Worm (Caenorhabditis elegans) whole organism, late embryonic: ENCODE results near the gene F11A5.15.

Source experiments
- K02D7.2 ChIP-seq: sonication (generic microtip); optimal IDR thresholded peaks from 2 replicates; lab custom pipeline; 2017; ENCODE audit warnings: mild to moderate bottlenecking, missing genetic modification characterization, missing compliant biosample characterization
- T23F11.4 ChIP-seq: fragments of 200-800 bp; sonication (Bioruptor generic); optimal IDR thresholded peaks from 2 replicates; lab custom pipeline; 2018; ENCODE audit warnings: mild to moderate bottlenecking, missing genetic modification characterization, missing compliant biosample characterization
- ama-1 ChIP-seq: fragments of 150-350 bp; optimal IDR thresholded peaks from 2 replicates; lab custom pipeline; 2014
- ceh-14 ChIP-seq: sonication (generic microtip); optimal IDR thresholded peaks from 2 replicates; lab custom pipeline; 2016; ENCODE audit warnings: missing genotype, missing genetic modification characterization, missing compliant biosample characterization
- ceh-18 ChIP-seq: sonication (generic microtip); optimal IDR thresholded peaks from 2 replicates; lab custom pipeline; 2016; ENCODE audit warnings: missing genetic modification characterization, missing compliant biosample characterization
- ceh-2 ChIP-seq: sonication (generic microtip); optimal IDR thresholded peaks from 2 replicates; lab custom pipeline; 2016; ENCODE audit warnings: missing genotype, missing genetic modification characterization, missing compliant biosample characterization
- ceh-22 ChIP-seq: sonication (generic microtip); optimal IDR thresholded peaks from 2 replicates; lab custom pipeline; 2017; ENCODE audit warnings: missing biosample characterization, missing genetic modification characterization
- ceh-24 ChIP-seq: sonication (generic microtip); optimal IDR thresholded peaks from 2 replicates; lab custom pipeline; 2016; ENCODE audit warnings: mild to moderate bottlenecking, missing genetic modification characterization, missing compliant biosample characterization
- ceh-31 ChIP-seq: sonication (generic microtip); optimal IDR thresholded peaks from 2 replicates; lab custom pipeline; 2016; ENCODE audit warnings: missing genetic modification characterization, missing compliant biosample characterization
- ceh-48 ChIP-seq: sonication (generic microtip); optimal IDR thresholded peaks from 2 replicates; lab custom pipeline; 2016; ENCODE audit warnings: missing genetic modification characterization, inconsistent platforms, missing compliant biosample characterization
- dve-1 ChIP-seq: sonication (generic microtip); optimal IDR thresholded peaks from 2 replicates; lab custom pipeline; 2017; ENCODE audit warnings: antibody characterized with exemption, mild to moderate bottlenecking, missing genetic modification characterization, missing compliant biosample characterization
- elt-2 ChIP-seq: sonication (generic microtip); optimal IDR thresholded peaks from 2 replicates; lab custom pipeline; 2016; ENCODE audit warnings: missing genetic modification reagents, missing genetic modification characterization, missing compliant biosample characterization
- elt-4 ChIP-seq: sonication (generic microtip); optimal IDR thresholded peaks from 2 replicates; lab custom pipeline; 2016; ENCODE audit warnings: missing genetic modification characterization, missing compliant biosample characterization
- eyg-1 ChIP-seq: sonication (generic microtip); optimal IDR thresholded peaks from 2 replicates; lab custom pipeline; 2016; ENCODE audit warnings: missing genotype, missing genetic modification characterization, missing compliant biosample characterization
- hlh-6 ChIP-seq: sonication (generic microtip); optimal IDR thresholded peaks from 2 replicates; lab custom pipeline; 2016; ENCODE audit warnings: missing genotype, missing genetic modification characterization, missing compliant biosample characterization
- lim-6 ChIP-seq: sonication (generic microtip); optimal IDR thresholded peaks from 2 replicates; lab custom pipeline; 2016; ENCODE audit warnings: missing genetic modification characterization, missing compliant biosample characterization
- lin-11 ChIP-seq: fragments of 200-800 bp; sonication (Bioruptor generic); optimal IDR thresholded peaks from 2 replicates; lab custom pipeline; 2018; ENCODE audit warnings: mild to moderate bottlenecking, missing genetic modification characterization, missing compliant biosample characterization
- madf-2 ChIP-seq: sonication (generic microtip); optimal IDR thresholded peaks from 2 replicates; lab custom pipeline; 2017; ENCODE audit warnings: missing genetic modification characterization, missing compliant biosample characterization
- nhr-232 ChIP-seq: sonication (generic microtip); optimal IDR thresholded peaks from 2 replicates; lab custom pipeline; 2016; ENCODE audit warnings: missing genetic modification characterization, missing compliant biosample characterization
- npax-4 ChIP-seq: sonication (generic microtip); optimal IDR thresholded peaks from 2 replicates; lab custom pipeline; 2016; ENCODE audit warnings: missing genetic modification characterization, missing compliant biosample characterization
- odd-2 ChIP-seq: sonication (generic microtip); optimal IDR thresholded peaks from 2 replicates; lab custom pipeline; 2017; ENCODE audit warnings: antibody characterized with exemption, mild to moderate bottlenecking, missing genetic modification characterization, missing compliant biosample characterization
- pag-3 ChIP-seq: sonication (generic microtip); optimal IDR thresholded peaks from 2 replicates; lab custom pipeline; 2016; ENCODE audit warnings: missing compliant biosample characterization, missing genetic modification characterization, borderline replicate concordance
- pax-1 ChIP-seq: fragments of 150-350 bp; optimal IDR thresholded peaks from 2 replicates; lab custom pipeline; 2014; ENCODE audit warnings: missing biosample characterization, missing genetic modification characterization
- pha-2 ChIP-seq: sonication (generic microtip); optimal IDR thresholded peaks from 2 replicates; lab custom pipeline; 2017; ENCODE audit warnings: mild to moderate bottlenecking, missing genetic modification characterization, missing compliant biosample characterization
- pqm-1 ChIP-seq: sonication (generic microtip); optimal IDR thresholded peaks from 2 replicates; lab custom pipeline; 2016; ENCODE audit warnings: missing genetic modification characterization, missing compliant biosample characterization
- pros-1 ChIP-seq: fragments of 150-350 bp; optimal IDR thresholded peaks from 2 replicates; lab custom pipeline; 2014; ENCODE audit warnings: missing biosample characterization, missing genetic modification reagents, missing genetic modification characterization
- sdc-2 ChIP-seq: sonication (generic microtip); optimal IDR thresholded peaks from 2 replicates; lab custom pipeline; 2016; ENCODE audit warnings: missing genotype, missing genetic modification characterization, missing compliant biosample characterization
- sox-2 ChIP-seq: fragments of 200-800 bp; sonication (Bioruptor generic); IDR thresholded peaks from 2 replicates; pipeline ENCODE4 v1.3.6; 2022; ENCODE audit warnings: missing genetic modification reagents, missing genetic modification characterization, missing compliant biosample characterization
- sox-4 ChIP-seq: sonication (generic microtip); optimal IDR thresholded peaks from 2 replicates; lab custom pipeline; 2017; ENCODE audit warnings: mild to moderate bottlenecking, missing genetic modification characterization, inconsistent platforms, missing compliant biosample characterization
- tbx-2 ChIP-seq: sonication (generic microtip); optimal IDR thresholded peaks from 2 replicates; lab custom pipeline; 2016; ENCODE audit warnings: missing genetic modification characterization, missing compliant biosample characterization
- tbx-7 ChIP-seq: sonication (generic microtip); optimal IDR thresholded peaks from 2 replicates; lab custom pipeline; 2016; ENCODE audit warnings: missing genotype, missing genetic modification characterization, missing compliant biosample characterization
- unc-55 ChIP-seq: sonication (generic microtip); optimal IDR thresholded peaks from 2 replicates; lab custom pipeline; 2017; ENCODE audit warnings: missing biosample characterization, missing genetic modification reagents, missing genetic modification characterization
- zip-5 ChIP-seq: sonication (generic microtip); optimal IDR thresholded peaks from 2 replicates; lab custom pipeline; 2016; ENCODE audit warnings: missing genetic modification characterization, missing compliant biosample characterization
- ztf-16 ChIP-seq: sonication (generic microtip); optimal IDR thresholded peaks from 2 replicates; lab custom pipeline; 2017; ENCODE audit warnings: missing genetic modification characterization, missing compliant biosample characterization

F11A5.15 gene

DNA sequence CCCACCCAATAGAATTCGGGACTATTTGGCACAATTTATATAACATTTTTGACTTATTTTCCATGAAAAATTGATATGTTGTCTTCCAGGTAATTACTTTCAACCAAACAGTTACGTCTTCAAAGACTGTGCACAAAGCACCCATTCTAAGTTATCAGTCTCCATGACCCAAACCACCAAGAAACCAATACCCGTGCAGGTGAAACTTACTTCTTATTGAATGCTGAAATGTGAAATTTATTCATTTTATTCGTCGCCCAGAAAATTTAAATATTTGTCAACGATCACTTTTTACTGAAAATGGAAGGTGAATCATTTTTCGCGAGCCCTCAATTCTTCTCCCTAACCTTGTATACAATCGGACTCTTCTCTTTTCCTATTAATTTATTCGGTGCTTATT, 27.9 kb downstream of the F11A5.15 start, which contains the start of gene srh-281:
Gene srh-281, plus strand, starts transcription at position 301 of the 400 bp plus-strand sequence.
- TF ChIP-seq K02D7.2 (tag; lab: Kevin White, UChicago) (no peak), elt-2 (tag; lab: Kevin White, UChicago) (no peak), pha-2 (tag; lab: Kevin White, UChicago) (no peak)

DNA sequence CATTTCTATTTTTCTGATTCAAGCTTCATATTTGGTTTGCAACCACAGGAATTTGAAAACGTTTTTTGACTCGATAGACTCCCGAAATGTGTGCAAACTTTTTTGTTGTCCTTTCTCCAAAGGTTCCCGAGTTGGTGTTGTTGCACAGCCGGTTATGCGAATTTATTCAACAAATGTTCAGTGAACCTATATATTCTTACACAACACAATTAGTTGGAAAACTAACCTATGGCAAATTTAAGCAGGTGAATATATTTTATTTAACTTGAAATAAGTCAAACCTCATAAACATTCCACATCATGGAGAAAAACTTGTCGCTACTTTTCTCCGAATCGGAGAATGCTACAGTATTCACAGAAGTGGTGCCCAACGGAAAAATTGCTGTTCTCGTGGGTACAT, 35.1 kb downstream of the F11A5.15 start, which contains the start of gene srz-14:
Gene srz-14, plus strand, starts transcription at position 301 of the 400 bp plus-strand sequence.
- no peak for TF ChIP-seq lin-11 (tag; lab: Kevin White, UChicago)
- TF ChIP-seq pag-3 = no peak
- TF ChIP-seq tbx-7 (tag; lab: Kevin White, UChicago) = no peak
- TF ChIP-seq elt-4 (tag; lab: Kevin White, UChicago) = no peak
- no peak for TF ChIP-seq T23F11.4
- no peak for TF ChIP-seq odd-2 (tag; lab: Kevin White, UChicago)
- no peak for TF ChIP-seq hlh-6 (tag; lab: Kevin White, UChicago)
- TF ChIP-seq ceh-24 (tag; lab: Kevin White, UChicago) = no peak
- no peak for TF ChIP-seq ceh-22 (tag; lab: Kevin White, UChicago)
- no peak for TF ChIP-seq ceh-2 (tag; lab: Kevin White, UChicago)
- TF ChIP-seq unc-55 (GFP tag; lab: Kevin White, UChicago) = no peak
- TF ChIP-seq pqm-1 (tag; lab: Kevin White, UChicago) = no peak
- TF ChIP-seq ceh-48 (tag; lab: Kevin White, UChicago) = no peak
- TF ChIP-seq sox-2 = no peak
- TF ChIP-seq eyg-1 = no peak
- TF ChIP-seq sdc-2 = no peak
- TF ChIP-seq, all 69 proteins: peak for 0

DNA sequence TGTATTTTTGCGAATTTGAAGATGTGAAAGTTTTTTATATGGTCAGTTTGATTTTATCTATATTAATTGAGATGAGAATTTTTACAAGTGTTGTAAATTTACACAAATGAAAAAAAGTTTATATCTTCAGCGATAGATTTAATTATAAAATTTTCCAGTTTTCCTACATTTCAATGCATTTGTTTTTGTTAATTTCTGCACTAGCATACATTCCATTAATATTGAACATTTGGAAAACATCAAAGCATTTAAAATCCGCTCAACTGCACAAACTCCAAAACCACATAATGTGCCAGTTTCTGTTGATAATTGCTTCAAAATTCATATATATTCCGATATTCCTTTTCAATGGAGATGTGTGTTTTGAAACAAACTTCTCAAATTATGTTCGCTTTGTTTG, 35.5 kb downstream of the F11A5.15 start, which contains the start of gene srh-277:
Gene srh-277, plus strand, starts transcription at position 301 of the 400 bp plus-strand sequence.
- TF ChIP-seq ztf-16 (tag; lab: Kevin White, UChicago) (no peak), ceh-14 (tag; lab: Kevin White, UChicago) (no peak)
- TF ChIP-seq, all 69 proteins: peak for 0

DNA sequence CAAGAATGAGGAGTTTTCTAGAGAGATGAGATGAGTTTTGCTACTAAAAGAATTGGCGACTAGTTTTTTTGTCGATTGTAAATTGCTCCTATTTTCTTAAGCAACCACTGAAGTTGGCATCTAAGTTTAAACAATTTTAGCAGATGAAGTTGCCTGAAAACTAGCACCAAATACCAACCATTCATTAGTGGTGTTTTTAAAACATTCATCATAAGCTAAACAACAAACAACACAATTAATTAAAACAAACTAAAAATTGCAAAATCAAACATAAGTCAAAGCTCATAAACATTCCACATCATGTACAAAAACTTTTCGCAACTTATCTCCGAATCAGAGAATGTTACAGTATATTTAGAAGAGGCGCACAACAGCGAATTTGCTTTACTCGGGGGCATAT, 36.3 kb downstream of the F11A5.15 start, which contains the start of gene srz-13:
Gene srz-13, plus strand, starts transcription at position 301 of the 400 bp plus-strand sequence.
- TF ChIP-seq lin-11 (tag; lab: Kevin White, UChicago) (no peak), madf-2 (tag; lab: Kevin White, UChicago) (no peak), tbx-2 (tag; lab: Kevin White, UChicago) (no peak), sox-4 (tag; lab: Kevin White, UChicago) (no peak), ceh-18 (tag; lab: Kevin White, UChicago) (no peak), zip-5 (tag; lab: Kevin White, UChicago) (no peak), ceh-24 (tag; lab: Kevin White, UChicago) (no peak), pax-1 (tag; lab: Kevin White, UChicago) (no peak), dve-1 (no peak)

ce11 chrV:16180350-16180749, 38.1 kb downstream of the F11A5.15 start, which contains the start of gene str-106:
Gene str-106 (plus strand): TSS chrV:16180650.
- TF ChIP-seq npax-4 (tag; lab: Kevin White, UChicago) = no peak
- TF ChIP-seq nhr-232 (tag; lab: Kevin White, UChicago) = no peak
- no peak for TF ChIP-seq lim-6 (tag; lab: Kevin White, UChicago)
- no peak for TF ChIP-seq pros-1 (tag; lab: Kevin White, UChicago)
- TF ChIP-seq ceh-31 (tag; lab: Kevin White, UChicago) = no peak
- TF ChIP-seq ceh-18 (tag; lab: Kevin White, UChicago) = no peak
- no peak for TF ChIP-seq ama-1 (lab: Kevin White, UChicago)
- TF ChIP-seq lin-11 (tag; lab: Kevin White, UChicago) = no peak
